Worm (Caenorhabditis elegans): ENCODE measurements around the gene C18B12.4.

ce11 chrX:15055914-15056313 lies 15.5 kb upstream of the C18B12.4 start, which contains the start of gene H03G16.7:
- no peak for TF ChIP-seq nhr-47 (tag; optimal IDR thresholded peaks at IDR 0.05)
- TF ChIP-seq snpc-4 (tag; optimal IDR thresholded peaks at IDR 0.05): no peak
- no peak for TF ChIP-seq lin-35 (GFP tag; optimal IDR thresholded peaks at IDR 0.05)
- TF ChIP-seq ztf-11 (tag; optimal IDR thresholded peaks at IDR 0.05): no peak
- no peak for TF ChIP-seq ceh-82 (tag; optimal IDR thresholded peaks at IDR 0.05)
- no peak for TF ChIP-seq lsy-2 (tag; optimal IDR thresholded peaks at IDR 0.05)
- no peak for TF ChIP-seq irx-1 (tag; optimal IDR thresholded peaks at IDR 0.05)
- no peak for TF ChIP-seq elt-3 (tag; optimal IDR thresholded peaks at IDR 0.05)
- no peak for TF ChIP-seq zag-1 (tag; optimal IDR thresholded peaks at IDR 0.05)

Measured in whole organism, L1 larva.